Worm (Caenorhabditis elegans): Measurements from ENCODE around the gene mcp-1.

The mcp-1 gene

DNA sequence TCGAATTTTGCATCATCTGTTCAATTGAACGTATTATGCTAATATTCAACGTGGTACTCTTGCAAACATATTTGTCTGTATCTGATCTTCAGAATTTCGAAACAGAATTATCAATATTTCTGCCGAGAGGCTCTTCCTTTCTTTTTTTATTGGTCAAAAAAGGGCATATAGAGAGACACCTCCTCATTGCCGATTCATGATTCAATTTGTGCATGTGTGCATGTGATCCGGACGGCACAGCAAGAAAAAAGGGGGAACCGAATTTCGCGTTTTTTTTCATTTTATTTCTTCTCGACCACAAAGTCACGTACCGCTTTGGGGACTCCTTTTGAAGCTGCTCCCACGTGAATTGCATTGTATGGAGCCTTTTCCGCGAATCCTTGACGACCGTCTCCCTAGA is at the start of gene mcp-1:
Gene mcp-1, plus strand, starts transcription at position 292 of the 400 bp plus-strand sequence.
- peak; percentile 85 for TF ChIP-seq unc-42 (tag; optimal IDR thresholded peaks at IDR 0.05)
- TF ChIP-seq ahr-1 (tag; optimal IDR thresholded peaks at IDR 0.05): no peak
- no peak for TF ChIP-seq ceh-45 (GFP tag; IDR thresholded peaks at IDR 0.05)

DNA sequence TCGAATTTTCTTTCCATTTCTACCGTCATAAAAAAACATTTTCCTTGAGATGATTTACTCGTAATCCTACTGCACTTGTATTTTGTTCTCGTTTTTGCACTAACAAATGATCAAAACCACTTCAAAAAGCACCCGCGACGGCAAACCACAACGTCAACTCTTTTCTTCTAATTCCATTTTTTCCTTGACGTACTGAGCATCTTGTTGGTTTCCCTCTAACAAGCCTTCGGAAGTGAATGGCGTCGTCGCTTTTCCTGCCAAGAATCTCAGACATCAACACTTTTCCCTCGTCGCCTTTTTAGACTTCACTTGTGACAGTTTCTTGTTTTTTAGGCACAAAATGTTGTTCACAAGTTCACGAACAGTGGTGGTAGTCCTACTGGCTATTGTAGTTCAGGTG is 49.2 kb upstream of the mcp-1 start, which contains the start of gene C04E6.13:
Gene C04E6.13, plus strand, starts transcription at position 301 of the 400 bp plus-strand sequence.
- TF ChIP-seq mec-3 (tag; optimal IDR thresholded peaks at IDR 0.05; ENCODE audit: borderline replicate concordance) (no peak), dve-1 (tag; optimal IDR thresholded peaks at IDR 0.05) (no peak), pha-2 (tag; optimal IDR thresholded peaks at IDR 0.05) (no peak), npax-4 (tag; optimal IDR thresholded peaks at IDR 0.05) (no peak), hlh-30 (tag; optimal IDR thresholded peaks at IDR 0.05; ENCODE audit: insufficient read depth) (no peak), pax-1 (tag; optimal IDR thresholded peaks at IDR 0.05) (no peak), nfya-1 (tag; optimal IDR thresholded peaks at IDR 0.05) (no peak), ceh-6 (GFP tag; optimal IDR thresholded peaks at IDR 0.05) (no peak), K02D7.2 (tag; optimal IDR thresholded peaks at IDR 0.05) (no peak), nhr-11 (tag; optimal IDR thresholded peaks at IDR 0.05) (no peak)

DNA sequence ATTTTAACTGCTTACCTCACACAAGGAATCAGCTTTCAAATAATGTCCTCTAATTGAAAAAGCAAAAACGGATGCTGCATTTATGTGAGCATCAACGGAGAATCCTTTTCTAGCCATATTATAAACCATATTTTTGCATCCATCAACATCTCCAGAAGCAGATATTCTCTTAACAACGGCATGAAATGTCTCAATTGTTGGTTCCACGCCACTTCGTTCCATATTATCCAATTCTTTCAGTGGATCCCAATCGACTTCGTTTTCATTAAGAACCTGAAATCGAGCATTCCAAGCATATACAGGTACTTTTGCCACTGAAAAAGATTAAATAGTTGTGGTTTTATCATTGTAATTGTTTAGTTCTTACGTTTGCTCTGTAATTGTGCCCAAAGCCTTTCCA is 44.7 kb upstream of the mcp-1 start:
- no peak for TF ChIP-seq unc-42 (tag; optimal IDR thresholded peaks at IDR 0.05)
- TF ChIP-seq tbx-2 (tag; optimal IDR thresholded peaks at IDR 0.05): no peak
- TF ChIP-seq unc-86 (tag; optimal IDR thresholded peaks at IDR 0.05): no peak
- no peak for TF ChIP-seq ceh-22 (tag; optimal IDR thresholded peaks at IDR 0.05)
- TF ChIP-seq npax-4 (tag; optimal IDR thresholded peaks at IDR 0.05): no peak
- no peak for TF ChIP-seq ttx-3 (tag; optimal IDR thresholded peaks at IDR 0.05)
- TF ChIP-seq elt-4 (tag; optimal IDR thresholded peaks at IDR 0.05): no peak

DNA sequence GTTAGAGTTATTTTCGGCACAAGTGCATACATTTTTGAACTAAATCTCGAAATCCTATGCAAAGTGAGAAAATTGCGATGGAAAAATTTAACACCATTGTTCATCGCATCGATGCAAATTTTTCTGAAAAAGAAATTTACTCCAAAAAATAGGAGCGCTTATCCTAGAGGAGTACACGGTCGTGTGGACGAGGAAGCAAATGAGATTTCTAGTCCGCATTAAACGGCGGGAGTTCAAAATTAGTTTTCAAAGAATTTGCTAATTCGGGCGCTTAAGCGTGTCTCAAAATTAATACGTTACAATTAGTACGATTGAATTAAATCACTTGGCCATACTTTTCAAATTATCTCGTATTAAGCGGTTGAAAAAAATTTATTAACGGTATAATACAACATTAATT is 43.9 kb upstream of the mcp-1 start, which contains the start of gene lrpr-1:
Gene lrpr-1, minus strand, starts transcription at position 185 of the 400 bp plus-strand sequence.
- TF ChIP-seq unc-55 (GFP tag; optimal IDR thresholded peaks at IDR 0.05) (no peak), K02D7.2 (tag; optimal IDR thresholded peaks at IDR 0.05) (no peak), ref-2 (tag; optimal IDR thresholded peaks at IDR 0.05) (peak; percentile 89), pha-4 (tag; optimal IDR thresholded peaks at IDR 0.05) (no peak), hlh-8 (tag; optimal IDR thresholded peaks at IDR 0.05) (peak; percentile 83), npax-4 (tag; optimal IDR thresholded peaks at IDR 0.05) (no peak), sox-2 (GFP tag; IDR thresholded peaks at IDR 0.05) (no peak), che-1 (tag; optimal IDR thresholded peaks at IDR 0.05) (no peak), zip-5 (tag; optimal IDR thresholded peaks at IDR 0.05) (peak; percentile 82), pros-1 (tag; optimal IDR thresholded peaks at IDR 0.05) (no peak), unc-86 (tag; optimal IDR thresholded peaks at IDR 0.05) (peak; percentile 12), fkh-10 (GFP tag; optimal IDR thresholded peaks at IDR 0.05) (no peak), ceh-22 (tag; optimal IDR thresholded peaks at IDR 0.05) (no peak), lin-11 (tag; optimal IDR thresholded peaks at IDR 0.05) (no peak), hlh-30 (tag; optimal IDR thresholded peaks at IDR 0.05; ENCODE audit: insufficient read depth) (no peak), ahr-1 (tag; optimal IDR thresholded peaks at IDR 0.05) (peak; percentile 27), sdc-2 (tag; optimal IDR thresholded peaks at IDR 0.05) (no peak), T23F11.4 (GFP tag; optimal IDR thresholded peaks at IDR 0.05) (no peak), tbx-2 (tag; optimal IDR thresholded peaks at IDR 0.05) (peak; percentile 91), C08G9.2 (tag; optimal IDR thresholded peaks at IDR 0.05) (peak; percentile 98), K09A11.1 (tag; optimal IDR thresholded peaks at IDR 0.05; ENCODE audit: insufficient read depth) (no peak), elt-2 (tag; optimal IDR thresholded peaks at IDR 0.05) (no peak), unc-42 (tag; optimal IDR thresholded peaks at IDR 0.05) (peak; percentile 51), C38D4.7 (GFP tag; optimal IDR thresholded peaks at IDR 0.05) (no peak), mec-3 (tag; optimal IDR thresholded peaks at IDR 0.05; ENCODE audit: borderline replicate concordance) (peak; percentile 92), pat-9 (tag; optimal IDR thresholded peaks at IDR 0.05) (no peak), ceh-6 (GFP tag; optimal IDR thresholded peaks at IDR 0.05) (no peak), odd-2 (tag; optimal IDR thresholded peaks at IDR 0.05) (no peak), tbx-7 (tag; optimal IDR thresholded peaks at IDR 0.05) (peak; percentile 97), ceh-45 (GFP tag; IDR thresholded peaks at IDR 0.05) (no peak), eyg-1 (tag; optimal IDR thresholded peaks at IDR 0.05) (no peak), sox-4 (tag; optimal IDR thresholded peaks at IDR 0.05) (no peak), madf-2 (tag; optimal IDR thresholded peaks at IDR 0.05) (peak; percentile 36), unc-3 (GFP tag; conservative IDR thresholded peaks at IDR 0.05) (no peak), unc-3 (tag; optimal IDR thresholded peaks at IDR 0.05) (no peak), ztf-16 (tag; optimal IDR thresholded peaks at IDR 0.05) (no peak), hlh-15 (tag; optimal IDR thresholded peaks at IDR 0.05) (no peak), ceh-34 (tag; optimal IDR thresholded peaks at IDR 0.05) (no peak)

All from whole organism, late embryonic.